Fruit fly (Drosophila melanogaster) ovary, adult (tissue): ENCODE measurements around the gene RpL37A.

Experiments
- CG17801 ChIP-seq: fragments of 200-800 bp; optimal IDR thresholded peaks from 2 replicates; lab custom pipeline; 2019; ENCODE audit warnings: missing biosample characterization, mild to moderate bottlenecking, missing genetic modification characterization, moderate library complexity; ENCODE audit not compliant: partially characterized antibody

RpL37A gene

DNA sequence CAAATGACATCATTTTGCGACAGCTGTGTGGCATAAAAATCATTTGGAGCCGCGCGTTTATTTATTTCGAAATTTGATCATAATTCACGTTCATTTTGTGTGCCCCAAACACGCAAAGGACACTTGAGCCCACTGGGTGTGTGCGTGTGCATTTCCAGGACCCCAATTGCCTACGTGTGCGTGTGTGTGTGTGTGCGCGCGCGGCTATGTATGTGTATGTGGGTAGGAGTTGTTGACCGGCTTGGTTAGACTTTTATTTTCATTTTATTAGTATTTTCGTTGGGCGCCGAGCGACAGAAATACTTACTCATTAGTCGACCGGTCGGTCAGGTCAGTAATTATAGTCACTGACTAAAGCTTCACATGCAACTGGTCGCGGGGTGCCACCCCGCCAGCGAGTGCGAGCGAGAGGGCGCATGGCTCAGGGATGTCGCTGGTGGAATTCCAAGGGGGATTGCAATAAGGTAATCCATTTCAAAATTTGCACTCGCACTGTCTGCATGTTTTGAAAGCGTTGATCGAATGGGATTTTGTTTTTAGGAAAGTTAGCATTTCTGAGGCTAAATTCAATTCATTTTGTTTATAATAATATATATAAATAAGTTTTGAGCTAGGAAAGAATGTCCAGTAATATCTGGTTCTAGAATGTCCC is 27.1 kb upstream of the RpL37A start:
- no peak for TF ChIP-seq CG17801 (GFP tag; lab: Kevin White, UChicago)

DNA sequence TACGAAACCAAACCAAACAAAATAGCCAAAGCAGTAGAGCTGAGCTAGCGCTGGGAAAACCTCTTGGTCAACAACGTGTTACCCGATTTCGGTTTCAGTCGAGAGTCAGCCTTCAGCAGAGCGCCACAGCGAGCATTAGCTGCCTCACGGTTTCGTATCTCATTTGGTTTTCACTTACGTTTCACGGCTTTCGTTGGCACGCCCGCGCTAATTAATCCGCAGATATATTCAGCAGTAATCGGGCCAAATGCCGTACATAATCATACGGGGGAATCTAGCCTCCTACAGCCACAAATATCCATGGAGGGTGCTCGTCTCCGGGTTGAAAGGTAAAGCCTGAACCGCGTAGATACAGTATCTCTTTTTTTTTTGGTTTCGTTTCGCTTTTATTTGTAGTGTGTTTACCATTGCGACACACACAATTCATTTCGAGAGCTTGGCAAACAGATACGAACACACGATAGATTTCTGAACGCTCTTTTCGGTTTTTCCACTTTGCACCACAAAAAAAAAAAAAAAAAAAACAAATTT is 26.3 kb upstream of the RpL37A start, which contains the start of gene CG31650:
Gene CG31650, minus strand, starts transcription at position 352 of the 531 bp plus-strand sequence.
- TF ChIP-seq CG17801 (GFP tag; lab: Kevin White, UChicago) = no peak

DNA sequence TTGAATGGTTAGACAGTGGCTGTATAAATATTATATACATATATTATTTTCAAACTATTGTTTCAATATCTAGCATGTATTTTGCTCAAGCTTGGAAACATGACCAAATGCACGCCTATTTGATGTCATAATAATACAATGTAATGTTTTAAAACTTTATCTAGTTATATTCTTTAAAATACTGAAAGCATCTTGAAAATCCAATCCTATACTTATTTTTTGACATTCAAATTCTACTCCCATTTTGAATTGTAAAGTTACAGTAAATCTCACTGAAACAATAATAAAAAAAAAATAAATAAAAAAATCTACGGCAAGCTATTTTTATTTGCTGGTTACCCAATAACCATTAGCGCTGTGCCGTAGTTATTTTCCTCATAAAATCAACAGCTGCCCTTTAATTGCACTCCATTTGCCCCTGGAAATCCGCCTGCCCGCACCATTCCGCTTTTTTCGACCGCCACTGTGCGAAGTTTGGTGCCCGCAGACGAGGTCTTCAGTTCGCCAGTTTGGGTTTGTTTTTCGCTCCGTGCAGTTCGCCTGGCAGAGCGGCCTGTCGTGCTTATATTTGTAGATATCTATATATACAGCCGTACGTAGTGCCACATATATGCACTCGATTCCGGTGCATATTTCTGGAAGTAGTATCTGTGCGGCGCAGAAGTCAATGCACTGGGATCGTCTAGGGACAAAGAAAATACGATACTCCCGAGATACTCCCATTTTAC is 25.7 kb upstream of the RpL37A start:
- no peak for TF ChIP-seq CG17801 (GFP tag; lab: Kevin White, UChicago)

DNA sequence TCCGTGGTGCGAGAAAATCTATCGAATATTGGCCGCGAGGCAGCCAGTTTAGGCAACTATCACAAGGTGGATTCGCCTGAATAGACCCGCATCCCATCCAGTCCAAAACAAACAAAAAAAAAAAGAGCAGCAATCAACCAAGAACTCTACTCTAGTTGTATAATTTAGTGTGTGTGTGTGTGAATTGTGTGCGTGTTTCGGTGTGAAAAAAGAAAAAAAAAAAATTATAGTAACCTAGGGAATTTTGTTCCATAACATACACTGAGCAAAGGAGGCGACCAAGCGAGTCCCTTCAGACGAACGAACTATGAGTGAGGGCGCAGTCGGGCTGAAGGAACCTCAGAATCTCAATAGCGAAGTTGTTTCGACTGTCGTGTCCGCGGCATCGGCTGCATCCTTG is 24.5 kb upstream of the RpL37A start:
- TF ChIP-seq CG17801 (GFP tag; lab: Kevin White, UChicago) = no peak

DNA sequence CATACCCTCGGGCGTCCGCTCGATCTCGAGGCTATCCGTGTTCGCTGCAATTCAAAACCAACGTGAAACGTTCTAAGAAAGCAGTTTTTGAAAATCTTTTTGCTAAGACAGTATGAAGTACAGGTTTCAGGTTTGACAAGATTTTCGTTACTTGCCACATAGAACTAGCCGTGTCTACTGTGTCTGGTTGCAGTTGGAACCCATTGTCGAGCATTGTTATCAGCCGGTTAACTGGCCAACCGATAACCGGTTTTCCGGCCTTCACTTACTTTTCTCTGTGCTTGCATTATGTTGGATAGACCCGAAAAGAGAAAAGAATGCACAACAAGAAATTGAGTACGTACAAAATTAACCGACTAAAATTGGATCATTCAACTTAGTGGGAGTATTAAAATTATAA is 20.8 kb upstream of the RpL37A start:
- TF ChIP-seq CG17801 (GFP tag; lab: Kevin White, UChicago) = no peak

DNA sequence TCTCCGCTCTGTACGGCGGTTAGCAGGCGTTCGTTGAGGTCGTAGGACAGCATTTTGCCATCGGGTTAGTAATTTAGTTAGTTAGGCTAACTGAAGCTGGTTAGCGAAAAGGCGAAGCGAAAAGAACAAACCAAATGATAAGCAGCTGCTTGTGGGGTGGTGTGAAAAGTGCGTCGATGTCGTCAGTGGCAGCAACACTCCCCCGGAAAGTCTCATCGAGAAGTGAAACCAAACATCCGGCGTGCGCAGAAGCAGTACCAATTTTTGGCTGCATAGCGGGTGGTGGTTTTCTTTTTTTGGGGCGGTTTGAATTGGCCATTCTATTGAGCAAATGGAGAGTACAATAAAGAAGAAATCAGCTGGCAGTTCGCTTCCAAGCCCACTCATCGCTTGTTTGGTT is 19.9 kb upstream of the RpL37A start, which contains the start of gene CG9121:
Gene CG9121, minus strand, starts transcription at position 238 of the 400 bp plus-strand sequence.
- no peak for TF ChIP-seq CG17801 (GFP tag; lab: Kevin White, UChicago)

DNA sequence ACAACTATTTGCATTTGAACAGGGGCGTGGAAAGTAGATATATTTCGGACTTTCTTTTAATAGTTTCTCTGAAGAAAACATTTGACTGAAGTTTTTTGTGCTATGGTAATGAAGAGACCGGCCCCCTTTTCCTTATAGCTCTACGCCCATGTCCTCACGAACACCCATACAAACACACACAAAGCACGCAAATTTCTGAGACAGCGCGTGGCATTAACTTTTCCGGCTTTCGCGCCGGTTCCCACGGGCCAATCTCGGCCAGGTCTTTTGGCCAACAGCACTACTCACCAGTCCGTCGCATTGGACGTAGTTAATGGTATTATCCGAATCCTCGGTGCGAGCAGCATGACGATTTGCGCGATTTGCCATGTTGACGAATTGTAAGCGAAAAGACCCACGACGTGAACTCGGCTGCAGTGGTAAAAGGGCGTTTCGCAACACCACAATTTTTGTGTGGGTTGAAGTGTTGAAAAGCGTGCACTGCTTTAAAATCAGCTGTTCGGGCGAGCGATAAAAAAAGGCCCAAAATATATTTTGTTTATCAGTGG is 18.3 kb upstream of the RpL37A start, which contains the start of gene senju:
Gene senju, plus strand, starts transcription at position 477 of the 548 bp plus-strand sequence.
- peak; percentile 76 for TF ChIP-seq CG17801 (GFP tag; lab: Kevin White, UChicago)

DNA sequence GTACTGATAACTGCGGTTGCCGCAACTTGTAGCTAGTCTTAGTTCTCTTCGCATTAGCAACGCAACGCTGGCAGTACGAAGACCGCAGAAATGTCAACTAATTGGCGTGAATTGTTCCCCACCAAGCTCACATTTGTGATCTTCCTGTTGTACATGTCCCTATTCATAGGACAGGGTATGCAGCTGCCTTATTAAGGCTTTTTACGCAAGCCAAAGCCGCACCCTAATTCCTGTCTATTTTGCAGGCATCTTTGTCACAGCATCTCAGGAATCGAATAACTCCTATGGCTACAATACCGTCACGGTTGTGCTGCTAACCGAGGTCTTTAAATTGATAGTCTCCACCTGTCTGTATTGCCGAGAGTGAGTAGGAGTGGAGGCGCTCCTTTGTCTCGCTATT is 17.8 kb upstream of the RpL37A start, which contains the start of gene eIF3h:
Gene eIF3h, minus strand, starts transcription at position 101 of the 400 bp plus-strand sequence.
- TF ChIP-seq CG17801 (GFP tag; lab: Kevin White, UChicago) = no peak

DNA sequence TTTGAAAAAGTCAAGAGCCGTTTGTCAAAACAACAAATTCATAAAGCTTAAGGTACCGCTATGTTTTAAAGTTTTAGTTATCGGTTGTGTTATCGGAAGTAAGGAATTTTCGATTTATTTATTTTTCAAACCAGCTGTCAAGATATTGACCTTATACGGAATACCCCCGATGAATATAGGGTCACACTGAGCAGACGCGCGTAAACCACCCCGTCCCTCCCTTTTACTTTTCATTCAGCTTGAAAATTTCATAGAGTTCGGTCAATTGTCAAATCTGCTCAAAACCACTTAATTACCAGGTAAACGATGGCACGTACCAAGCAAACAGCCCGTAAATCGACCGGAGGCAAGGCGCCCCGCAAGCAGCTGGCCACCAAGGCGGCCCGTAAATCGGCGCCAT is 15.8 kb upstream of the RpL37A start, which contains the start of the genes CG14036 and His3.3A:
Gene CG14036, minus strand, starts transcription at position 64 of the 400 bp plus-strand sequence.
Gene His3.3A, plus strand, starts transcription at position 106 of the 400 bp plus-strand sequence.
- peak; percentile 35 for TF ChIP-seq CG17801 (GFP tag; lab: Kevin White, UChicago)

DNA sequence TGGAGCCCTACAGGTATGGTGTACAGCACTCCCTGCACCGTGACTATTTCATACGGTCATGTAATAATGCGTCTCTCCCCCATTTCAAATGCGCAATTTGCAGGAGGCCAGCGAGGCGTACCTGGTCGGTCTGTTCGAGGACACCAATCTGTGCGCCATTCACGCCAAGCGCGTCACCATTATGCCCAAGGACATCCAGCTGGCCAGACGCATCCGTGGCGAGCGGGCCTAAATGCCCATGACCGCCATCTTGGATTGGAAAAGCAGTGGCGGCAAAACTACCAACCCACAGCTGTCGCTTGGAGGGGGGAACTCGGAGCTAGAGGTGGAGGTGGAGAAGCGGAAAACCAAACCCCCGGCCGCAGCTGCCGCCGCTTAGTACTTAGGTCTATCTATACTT is 15.2 kb upstream of the RpL37A start:
- TF ChIP-seq CG17801 (GFP tag; lab: Kevin White, UChicago) = no peak

DNA sequence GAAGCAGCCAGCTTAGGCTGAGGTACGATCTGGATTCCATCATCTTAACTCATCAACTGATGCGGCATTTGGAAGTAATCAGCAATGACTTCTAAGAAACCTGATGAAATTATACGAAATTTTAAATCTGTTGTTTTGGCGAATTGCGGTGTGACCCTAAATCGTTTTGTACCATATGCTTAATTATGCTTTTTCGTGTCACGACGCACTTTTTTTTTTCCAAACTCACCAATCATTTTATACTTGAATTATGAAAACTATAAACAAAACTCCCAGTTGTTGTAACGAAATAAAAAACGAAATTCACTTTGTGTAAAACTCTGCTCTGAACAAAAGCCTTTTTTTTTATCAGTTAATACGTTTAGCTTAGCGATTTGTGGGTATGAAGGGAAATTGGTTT is 12.7 kb upstream of the RpL37A start, which contains the start of gene Nepl3:
Gene Nepl3, minus strand, starts transcription at position 155 of the 400 bp plus-strand sequence.
- TF ChIP-seq CG17801 (GFP tag; lab: Kevin White, UChicago) = no peak

DNA sequence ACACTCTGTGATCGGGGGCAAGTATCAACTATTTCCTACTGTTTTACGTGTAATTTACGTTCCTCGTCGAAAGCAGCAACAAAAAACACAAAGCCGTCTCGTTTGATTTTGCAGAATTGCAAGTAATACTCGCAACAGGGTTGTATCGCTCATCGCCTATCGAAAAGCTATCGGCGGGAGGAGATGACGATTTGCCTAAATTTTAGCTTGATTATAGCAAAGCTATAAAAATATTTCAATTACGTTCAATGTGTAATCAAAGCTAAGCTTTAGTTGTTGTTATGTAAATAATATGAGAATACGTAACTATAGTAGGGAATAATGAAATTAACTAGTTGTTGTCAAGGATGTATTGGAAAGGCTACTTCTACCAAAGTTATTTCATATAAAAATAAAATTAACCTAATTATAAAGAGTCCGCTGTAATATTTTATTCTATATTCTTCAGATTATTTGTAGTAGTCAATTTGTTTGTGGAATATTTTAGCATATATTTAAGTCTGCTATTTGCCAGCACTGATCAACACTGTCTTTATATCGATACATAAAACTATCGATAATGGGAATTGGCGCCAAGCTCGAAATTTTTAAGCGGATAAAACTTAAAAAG is 11.0 kb upstream of the RpL37A start, which contains the start of gene Rpn11:
Gene Rpn11, minus strand, starts transcription at position 146 of the 610 bp plus-strand sequence.
- TF ChIP-seq CG17801 (GFP tag; lab: Kevin White, UChicago) = peak; percentile 61

DNA sequence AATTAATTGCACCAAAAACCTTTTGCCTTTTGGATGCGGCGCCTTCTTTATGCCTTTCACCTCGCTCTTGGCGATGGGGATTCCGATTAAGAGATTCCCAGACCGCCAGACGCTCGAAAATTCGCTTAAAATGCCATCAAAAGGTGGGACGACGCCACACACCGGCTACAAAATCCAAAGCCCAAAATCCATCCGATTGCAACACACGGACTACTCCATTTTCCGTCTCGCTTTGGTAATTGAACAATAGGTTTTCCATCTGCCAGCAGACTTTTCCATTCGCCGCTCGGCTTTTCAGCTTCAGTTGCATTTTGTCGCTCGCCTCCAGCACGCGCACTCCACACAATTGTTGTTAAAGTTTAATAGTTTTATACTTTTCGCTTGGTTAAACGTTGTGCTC is 10.2 kb upstream of the RpL37A start, which contains the start of gene qtc:
Gene qtc, plus strand, starts transcription at position 301 of the 400 bp plus-strand sequence.
- no peak for TF ChIP-seq CG17801 (GFP tag; lab: Kevin White, UChicago)

DNA sequence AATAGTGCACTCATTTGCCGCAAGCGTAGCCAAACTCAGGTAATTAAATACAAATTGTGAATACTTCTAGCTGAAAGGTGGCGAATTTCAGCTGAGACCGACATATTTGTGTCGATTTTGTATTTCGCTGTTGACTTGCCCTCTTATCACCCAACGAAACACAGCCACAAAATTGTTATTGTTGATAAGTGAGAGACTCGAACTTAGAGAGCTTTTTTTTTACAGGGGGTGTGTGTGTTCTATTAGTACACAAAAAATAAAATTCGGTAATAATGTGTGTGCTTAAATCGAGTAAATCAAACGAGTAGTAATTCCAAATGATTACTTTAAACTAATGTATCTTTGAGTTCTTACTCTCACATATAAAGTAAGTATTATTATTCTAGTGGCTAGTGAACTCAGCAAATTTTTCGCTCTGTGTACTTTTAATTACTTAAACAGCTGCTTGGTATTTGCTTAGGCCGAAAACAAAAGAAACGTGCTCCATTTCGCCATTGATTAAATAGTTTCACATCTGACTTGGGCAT is 9.7 kb upstream of the RpL37A start:
- no peak for TF ChIP-seq CG17801 (GFP tag; lab: Kevin White, UChicago)
